Fruit fly (Drosophila melanogaster) Kc167 (cell line): Measurements from ENCODE around the gene CG32437.

Experiments
- Sin3A ChIP-seq: fragments of >200 bp; optimal IDR thresholded peaks from 2 replicates; lab custom pipeline; 2018; ENCODE audit warnings: missing external identifiers
- h ChIP-seq: fragments of >200 bp; optimal IDR thresholded peaks from 3 replicates; lab custom pipeline; 2018; ENCODE audit warnings: missing external identifiers
- insv ChIP-seq: fragments of >200 bp; optimal IDR thresholded peaks from 3 replicates; lab custom pipeline; 2018; ENCODE audit warnings: missing external identifiers
- psq ChIP-seq: fragments of >200 bp; optimal IDR thresholded peaks from 2 replicates; lab custom pipeline; 2017; ENCODE audit warnings: missing external identifiers

DNA sequence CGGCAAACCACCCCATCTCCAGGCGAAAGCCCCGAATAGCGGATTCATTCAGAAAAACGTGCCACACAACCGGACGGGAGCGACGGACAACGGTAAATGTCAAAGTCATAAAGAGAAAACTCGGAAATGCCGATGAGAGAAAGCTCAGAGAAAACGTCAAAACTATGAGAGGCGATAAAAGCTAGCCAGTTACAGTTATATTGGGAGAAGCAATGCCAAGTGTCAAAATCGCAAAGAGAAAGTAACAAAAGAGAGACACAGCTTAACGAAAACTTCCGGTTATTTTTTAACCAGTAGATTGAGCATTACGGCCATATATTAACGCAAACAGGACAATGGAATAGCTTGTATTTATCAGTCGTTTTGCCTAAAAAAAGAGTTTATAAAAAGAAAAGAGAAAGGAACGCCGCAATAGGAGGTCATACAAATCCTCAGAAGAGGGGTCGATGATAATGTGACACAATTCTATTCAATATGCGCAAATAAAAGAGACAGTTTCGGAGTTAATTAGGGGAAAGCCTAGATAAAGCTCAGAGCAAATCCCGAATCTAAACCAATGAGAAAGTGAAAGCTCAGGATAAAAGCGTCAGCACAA, 38.1 kb upstream of the CG32437 start:
- TF ChIP-seq Sin3A (no peak), psq (lab: Kevin White, UChicago) (no peak), insv (lab: Kevin White, UChicago) (no peak), h (lab: Kevin White, UChicago) (no peak)
